In genomic region chrX:16625078-16625808, ce11 we compare ENCODE assay signal across 4 worm cellular contexts.
TF ChIP-seq lines count a peak whose summit lies in the region.

No protein-coding gene starts in this region.

TF ChIP-seq in whole organism, L1 larva, 84 proteins besides CTCF, POLR2A, EP300 and RAD21:
- no peak for TF ChIP-seq nhr-19 (GFP tag; conservative IDR thresholded peaks at IDR 0.05; lab: Robert Waterston, UW)
- peak; percentile 56 for TF ChIP-seq blmp-1 (tag; optimal IDR thresholded peaks at IDR 0.05; lab: Kevin White, UChicago)
- TF ChIP-seq nhr-237 (tag; optimal IDR thresholded peaks at IDR 0.05; lab: Kevin White, UChicago) = no peak
- TF ChIP-seq nhr-71 (tag; optimal IDR thresholded peaks at IDR 0.05; lab: Kevin White, UChicago) = no peak
- no peak for TF ChIP-seq efl-1 (optimal IDR thresholded peaks at IDR 0.05; lab: Kevin White, UChicago)
- peak in 1 of 2 experiments; percentile 54 for TF ChIP-seq efl-1 (GFP tag; optimal IDR thresholded peaks at IDR 0.05 in 1 of 2; lab: Kevin White, UChicago)

TF ChIP-seq in whole organism, L3 larva, 47 proteins besides CTCF, POLR2A, EP300 and RAD21:
- TF ChIP-seq pha-4 (tag; optimal IDR thresholded peaks at IDR 0.05; lab: Kevin White, UChicago) (no peak), nhr-25 (tag; optimal IDR thresholded peaks at IDR 0.05; lab: Kevin White, UChicago) (peak; percentile 33), nhr-43 (tag; optimal IDR thresholded peaks at IDR 0.05; lab: Kevin White, UChicago; ENCODE audit: poor library complexity, severe bottlenecking) (peak; percentile 12)
TF ChIP-seq in whole organism, L3 larva: peak in this region for 2.

TF ChIP-seq in whole organism, L4 larva, 104 proteins besides CTCF, POLR2A, EP300 and RAD21:
- TF ChIP-seq nhr-77 (tag; optimal IDR thresholded peaks at IDR 0.05; lab: Kevin White, UChicago) (no peak), unc-62 (GFP tag; optimal IDR thresholded peaks at IDR 0.05 in 1 of 2; lab: Kevin White, UChicago) (peak in 1 of 2 experiments; percentile 69), unc-62 (tag; optimal IDR thresholded peaks at IDR 0.05; lab: Kevin White, UChicago) (no peak), ZK546.5 (tag; optimal IDR thresholded peaks at IDR 0.05; lab: Kevin White, UChicago) (no peak), Y48G9A.11 (GFP tag; IDR thresholded peaks at IDR 0.05; lab: Robert Waterston, UW) (no peak), nhr-102 (tag; optimal IDR thresholded peaks at IDR 0.05; lab: Kevin White, UChicago) (no peak), mes-2 (tag; optimal IDR thresholded peaks at IDR 0.05; lab: Kevin White, UChicago; ENCODE audit: poor library complexity, severe bottlenecking) (no peak), nhr-28 (tag; optimal IDR thresholded peaks at IDR 0.05; lab: Kevin White, UChicago) (peak; percentile 5), jun-1 (tag; optimal IDR thresholded peaks at IDR 0.05; lab: Kevin White, UChicago) (no peak), Y75B8A.6 (GFP tag; IDR thresholded peaks at IDR 0.05; lab: Robert Waterston, UW) (no peak), lim-7 (GFP tag; IDR thresholded peaks at IDR 0.05; lab: Robert Waterston, UW) (no peak), nhr-25 (tag; optimal IDR thresholded peaks at IDR 0.05; lab: Kevin White, UChicago; ENCODE audit: borderline replicate concordance, insufficient read depth) (no peak), set-16 (GFP tag; IDR thresholded peaks at IDR 0.05; lab: Robert Waterston, UW) (no peak), daf-8 (GFP tag; IDR thresholded peaks at IDR 0.05; lab: Robert Waterston, UW) (no peak), pqm-1 (tag; optimal IDR thresholded peaks at IDR 0.05; lab: Kevin White, UChicago) (no peak), snpc-1.2 (GFP tag; IDR thresholded peaks at IDR 0.05; lab: Robert Waterston, UW) (no peak), nhr-6 (tag; optimal IDR thresholded peaks at IDR 0.05; lab: Kevin White, UChicago) (no peak), fkh-10 (GFP tag; optimal IDR thresholded peaks at IDR 0.05; lab: Kevin White, UChicago) (no peak), mxl-3 (GFP tag; optimal IDR thresholded peaks at IDR 0.05; lab: Kevin White, UChicago) (peak; percentile 62), nhr-48 (tag; optimal IDR thresholded peaks at IDR 0.05; lab: Kevin White, UChicago) (peak; percentile 34), daf-19 (GFP tag; conservative IDR thresholded peaks at IDR 0.05; lab: Robert Waterston, UW) (no peak), F37D6.2 (tag; optimal IDR thresholded peaks at IDR 0.05; lab: Kevin White, UChicago) (no peak), snpc-4 (tag; optimal IDR thresholded peaks at IDR 0.05; lab: Kevin White, UChicago) (no peak), daf-16 (GFP tag; optimal IDR thresholded peaks at IDR 0.05; lab: Kevin White, UChicago) (no peak), daf-16 (tag; optimal IDR thresholded peaks at IDR 0.05; lab: Kevin White, UChicago) (no peak), ama-1 (optimal IDR thresholded peaks at IDR 0.05; lab: Kevin White, UChicago) (no peak), dmd-6 (GFP tag; IDR thresholded peaks at IDR 0.05; lab: Robert Waterston, UW) (no peak), aly-2 (tag; optimal IDR thresholded peaks at IDR 0.05; lab: Kevin White, UChicago) (no peak), lin-39 (tag; optimal IDR thresholded peaks at IDR 0.05; lab: Kevin White, UChicago) (no peak), rbr-2 (tag; optimal IDR thresholded peaks at IDR 0.05; lab: Kevin White, UChicago) (no peak), nhr-111 (GFP tag; optimal IDR thresholded peaks at IDR 0.05; lab: Kevin White, UChicago) (no peak), aha-1 (tag; lab: Kevin White, UChicago) (peak; percentile 70), gei-8 (GFP tag; optimal IDR thresholded peaks at IDR 0.05; lab: Kevin White, UChicago) (no peak)

TF ChIP-seq in whole organism, late embryonic, 69 proteins besides CTCF, POLR2A, EP300 and RAD21:
- TF ChIP-seq elt-2 (tag; optimal IDR thresholded peaks at IDR 0.05; lab: Kevin White, UChicago) = peak; percentile 80
- TF ChIP-seq sox-2 (GFP tag; IDR thresholded peaks at IDR 0.05; lab: Robert Waterston, UW) = no peak
- no peak for TF ChIP-seq pha-2 (tag; optimal IDR thresholded peaks at IDR 0.05; lab: Kevin White, UChicago)

Comparison
In these comparisons a context has a peak if more than half of its experiments do, and no peak if none do; other contexts are left out.
1. Of the 29 proteins assayed by ChIP-seq in both whole organism, L4 larva and whole organism, L1 larva: peak only in whole organism, L4 larva: aha-1 and nhr-28; only in whole organism, L1 larva: none; in both: none; in neither: 26; mixed calls (peak in some experiments, not most) for 1.